Fruit fly (Drosophila melanogaster): ENCODE data around the gene NP15.6.

dm6 chr3R:19024761-19025160 lies 2.4 kb upstream of the NP15.6 start, which contains the start of gene CG14285:
- TF ChIP-seq D (optimal IDR thresholded peaks at IDR 0.05) = no peak
- no peak for TF ChIP-seq D (GFP tag; optimal IDR thresholded peaks at IDR 0.05)
- TF ChIP-seq klu (GFP tag; IDR thresholded peaks at IDR 0.05) = no peak
- no peak for TF ChIP-seq ara (GFP tag; IDR thresholded peaks at IDR 0.05)
- TF ChIP-seq CG4424 (GFP tag; optimal IDR thresholded peaks at IDR 0.05) = no peak
- no peak for TF ChIP-seq onecut (GFP tag; IDR thresholded peaks at IDR 0.05)
- TF ChIP-seq CG33557 (GFP tag; optimal IDR thresholded peaks at IDR 0.05) = no peak
- no peak for TF ChIP-seq toy (GFP tag; IDR thresholded peaks at IDR 0.05)
- TF ChIP-seq D19B (GFP tag; optimal IDR thresholded peaks at IDR 0.05) = no peak
- no peak for TF ChIP-seq ssp (GFP tag; IDR thresholded peaks at IDR 0.05)
- no peak for TF ChIP-seq CG8924 (tag; optimal IDR thresholded peaks at IDR 0.05)

Measured in whole organism, embryonic.